Fruit fly (Drosophila melanogaster): ENCODE results near the gene eRF1.

Gene eRF1

dm6 chr3L:20349333-20349924 is 1.3 kb downstream of the eRF1 start (continued):
- no peak for TF ChIP-seq crp (GFP tag; optimal IDR thresholded peaks at IDR 0.05)
- no peak for TF ChIP-seq sna (GFP tag; IDR thresholded peaks at IDR 0.05; ENCODE audit: partially characterized antibody)
- peak; percentile 56 for TF ChIP-seq sens (GFP tag)
- TF ChIP-seq Meics (GFP tag; optimal IDR thresholded peaks at IDR 0.05): no peak
- peak; percentile 0 for TF ChIP-seq HmgZ (tag; optimal IDR thresholded peaks at IDR 0.05)
- no peak for TF ChIP-seq maf-S (GFP tag; optimal IDR thresholded peaks at IDR 0.05)
- TF ChIP-seq rib (GFP tag; IDR thresholded peaks at IDR 0.05): no peak
- no peak for TF ChIP-seq fru (optimal IDR thresholded peaks at IDR 0.05)
- no peak for TF ChIP-seq pho (GFP tag; optimal IDR thresholded peaks at IDR 0.05)
- no peak for TF ChIP-seq sens-2 (GFP tag; IDR thresholded peaks at IDR 0.05)
- no peak for TF ChIP-seq CG10209 (GFP tag; optimal IDR thresholded peaks at IDR 0.05)
- TF ChIP-seq Dip3 (GFP tag; optimal IDR thresholded peaks at IDR 0.05): no peak
- no peak for TF ChIP-seq CG16863 (GFP tag; optimal IDR thresholded peaks at IDR 0.05)
- TF ChIP-seq CG17328 (GFP tag; IDR thresholded peaks at IDR 0.05): no peak
- TF ChIP-seq cwo (GFP tag; optimal IDR thresholded peaks at IDR 0.05): peak; percentile 73
- TF ChIP-seq z (GFP tag; IDR thresholded peaks at IDR 0.05): peak; percentile 93
- TF ChIP-seq ranshi (GFP tag; IDR thresholded peaks at IDR 0.05): no peak
- no peak for TF ChIP-seq CG15696 (tag; optimal IDR thresholded peaks at IDR 0.05)
- no peak for TF ChIP-seq CG33557 (GFP tag; optimal IDR thresholded peaks at IDR 0.05)
- no peak for TF ChIP-seq da (GFP tag; optimal IDR thresholded peaks at IDR 0.05)
- no peak for TF ChIP-seq btn (GFP tag; optimal IDR thresholded peaks at IDR 0.05)
- TF ChIP-seq yki (optimal IDR thresholded peaks at IDR 0.05): peak; percentile 48
- TF ChIP-seq bcd (GFP tag; optimal IDR thresholded peaks at IDR 0.05): no peak
- peak; percentile 51; the same call in 1 of the 3 replicates for TF ChIP-seq CG34224 (GFP tag; IDR thresholded peaks at IDR 0.05; ENCODE audit: partially characterized antibody)
- peak; percentile 53 for TF ChIP-seq YL-1 (GFP tag; optimal IDR thresholded peaks at IDR 0.05)
- 0 out of 2 replicates have a peak, but pooled peaks have one; percentile 10 for TF ChIP-seq vvl (GFP tag; IDR thresholded peaks at IDR 0.05)
- TF ChIP-seq CG14014 (GFP tag; IDR thresholded peaks at IDR 0.05): no peak
- no peak for TF ChIP-seq CG17359 (tag; optimal IDR thresholded peaks at IDR 0.05)
- TF ChIP-seq CG11247 (GFP tag; IDR thresholded peaks at IDR 0.05): no peak
- peak; percentile 63 for TF ChIP-seq Nf-YB (GFP tag; optimal IDR thresholded peaks at IDR 0.05)
- no peak for TF ChIP-seq eyg (GFP tag; optimal IDR thresholded peaks at IDR 0.05)
- no peak for TF ChIP-seq oc (tag; optimal IDR thresholded peaks at IDR 0.05)
- no peak for TF ChIP-seq jumu (GFP tag; optimal IDR thresholded peaks at IDR 0.05)
- peak; percentile 26 for TF ChIP-seq CG34376 (GFP tag; optimal IDR thresholded peaks at IDR 0.05)
- no peak for TF ChIP-seq CG7271 (tag; optimal IDR thresholded peaks at IDR 0.05)
- no peak for TF ChIP-seq odd (GFP tag; optimal IDR thresholded peaks at IDR 0.05)
- TF ChIP-seq CG6791 (GFP tag; IDR thresholded peaks at IDR 0.05; ENCODE audit: partially characterized antibody): no peak
- peak; percentile 45 for TF ChIP-seq dm (GFP tag; optimal IDR thresholded peaks at IDR 0.05)
- TF ChIP-seq CG1832 (GFP tag; optimal IDR thresholded peaks at IDR 0.05): peak; percentile 65
- TF ChIP-seq ase (GFP tag; IDR thresholded peaks at IDR 0.05): no peak
- TF ChIP-seq tll (GFP tag; optimal IDR thresholded peaks at IDR 0.05): no peak
- TF ChIP-seq CG34422 (GFP tag; IDR thresholded peaks at IDR 0.05): peak; percentile 26; the same call in 1 of the 3 replicates
- TF ChIP-seq CkIIα-i1 (GFP tag; IDR thresholded peaks at IDR 0.05): no peak
- no peak for TF ChIP-seq ci (GFP tag; IDR thresholded peaks at IDR 0.05)
- no peak for TF ChIP-seq CG15479 (GFP tag; optimal IDR thresholded peaks at IDR 0.05)
- peak; percentile 33; the same call in 2 of the 4 replicates for TF ChIP-seq Dll (GFP tag; IDR thresholded peaks at IDR 0.05; ENCODE audit: partially characterized antibody)
- TF ChIP-seq Trl (optimal IDR thresholded peaks at IDR 0.05): peak; percentile 87 to 94
- TF ChIP-seq Trl (GFP tag; optimal IDR thresholded peaks at IDR 0.05): no peak
- peak; percentile 16 for TF ChIP-seq mirr (GFP tag; optimal IDR thresholded peaks at IDR 0.05)
- TF ChIP-seq trem (tag; optimal IDR thresholded peaks at IDR 0.05): no peak
- TF ChIP-seq CG14667 (GFP tag; IDR thresholded peaks at IDR 0.05): no peak

Data from whole organism, embryonic.